Fruit fly (Drosophila melanogaster) whole organism, pupa: ENCODE measurements around the gene RpS13.

Source experiments
- CG10348 ChIP-seq: fragments of 200-800 bp; sonication (Bioruptor generic); IDR thresholded peaks from 2 replicates; pipeline ENCODE4 v1.3.6; 2022; ENCODE audit warnings: missing biosample characterization, missing genetic modification characterization
- CG12605 ChIP-seq: fragments of 200-800 bp; sonication (Bioruptor generic); IDR thresholded peaks from 2 replicates; pipeline ENCODE4 v1.3.6; 2022; ENCODE audit warnings: missing biosample characterization, missing genetic modification characterization
- CG13204 ChIP-seq: fragments of 200-800 bp; sonication (Bioruptor generic); optimal IDR thresholded peaks from 2 replicates; lab custom pipeline; 2018; ENCODE audit warnings: missing biosample characterization, mild to moderate bottlenecking, missing genetic modification characterization, moderate library complexity
- CG14655 ChIP-seq: fragments of 200-800 bp; sonication (Bioruptor generic); optimal IDR thresholded peaks from 3 replicates; lab custom pipeline; 2017; ENCODE audit warnings: mild to moderate bottlenecking, missing biosample characterization, missing genetic modification reagents, missing genetic modification characterization
- CG15710 ChIP-seq: fragments of 200-800 bp; sonication (Bioruptor generic); optimal IDR thresholded peaks from 2 replicates; lab custom pipeline; 2018; ENCODE audit warnings: missing biosample characterization, mild to moderate bottlenecking, missing genetic modification characterization, moderate library complexity
- CG17806 ChIP-seq: fragments of 200-800 bp; sonication (Bioruptor generic); optimal IDR thresholded peaks from 2 replicates; lab custom pipeline; 2018; ENCODE audit warnings: missing biosample characterization, mild to moderate bottlenecking, missing genetic modification characterization, moderate library complexity
- CG32121 ChIP-seq: fragments of 200-800 bp; sonication (Bioruptor generic); IDR thresholded peaks from 2 replicates; pipeline ENCODE4 v1.3.6; 2022; ENCODE audit warnings: missing biosample characterization, missing genetic modification characterization
- CG34367 ChIP-seq: fragments of 200-800 bp; sonication (Bioruptor generic); optimal IDR thresholded peaks from 2 replicates; lab custom pipeline; 2018; ENCODE audit warnings: missing biosample characterization, mild to moderate bottlenecking, missing genetic modification characterization
- CG4496 ChIP-seq: fragments of 200-800 bp; sonication (Bioruptor generic); IDR thresholded peaks from 3 replicates; pipeline ENCODE4 v1.3.6; 2022; ENCODE audit warnings: missing biosample characterization, missing genetic modification characterization
- CG8159 ChIP-seq: fragments of 200-800 bp; sonication (Bioruptor generic); optimal IDR thresholded peaks from 3 replicates; lab custom pipeline; 2018; ENCODE audit warnings: missing biosample characterization, mild to moderate bottlenecking, missing genetic modification characterization, moderate library complexity
- CG8301 ChIP-seq: fragments of 200-800 bp; sonication (Bioruptor generic); optimal IDR thresholded peaks from 2 replicates; lab custom pipeline; 2018; ENCODE audit warnings: missing biosample characterization, mild to moderate bottlenecking, missing genetic modification characterization
- CG9948 ChIP-seq: fragments of 200-800 bp; sonication (Bioruptor generic); optimal IDR thresholded peaks from 2 replicates; lab custom pipeline; 2018; ENCODE audit warnings: missing biosample characterization, mild to moderate bottlenecking, missing genetic modification characterization, moderate library complexity
- D1 ChIP-seq: fragments of 200-800 bp; sonication (Bioruptor generic); optimal IDR thresholded peaks from 2 replicates; lab custom pipeline; 2018; ENCODE audit warnings: missing biosample characterization, mild to moderate bottlenecking, missing genetic modification characterization, moderate library complexity
- EcR ChIP-seq: fragments of 200-800 bp; sonication (Bioruptor generic); optimal IDR thresholded peaks from 3 replicates; lab custom pipeline; 2019; ENCODE audit warnings: missing biosample characterization, missing genetic modification characterization, mild to moderate bottlenecking, moderate library complexity, missing genetic modification reagents
- Ets98B ChIP-seq: fragments of 200-800 bp; sonication (Bioruptor generic); IDR thresholded peaks from 2 replicates; pipeline ENCODE4 v1.3.6; 2022; ENCODE audit warnings: missing biosample characterization, missing genetic modification characterization
- Pif1A ChIP-seq: fragments of 200-800 bp; sonication (Bioruptor generic); optimal IDR thresholded peaks from 3 replicates; lab custom pipeline; 2016; ENCODE audit warnings: missing biosample characterization, missing genetic modification characterization
- Pif1B ChIP-seq: fragments of 200-800 bp; sonication (Bioruptor generic); optimal IDR thresholded peaks from 3 replicates; lab custom pipeline; 2016; ENCODE audit warnings: missing biosample characterization, missing genetic modification characterization
- Snoo ChIP-seq: fragments of 200-800 bp; sonication (Bioruptor generic); optimal IDR thresholded peaks from 3 replicates; lab custom pipeline; 2017; ENCODE audit warnings: missing biosample characterization, mild to moderate bottlenecking, missing genetic modification characterization, inconsistent platforms
- fd96Ca ChIP-seq: fragments of 200-800 bp; sonication (Bioruptor generic); IDR thresholded peaks from 3 replicates; pipeline ENCODE4 v1.3.6; 2022; ENCODE audit warnings: missing biosample characterization, missing genetic modification characterization
- gl ChIP-seq: fragments of 200-800 bp; sonication (Bioruptor generic); optimal IDR thresholded peaks from 2 replicates; lab custom pipeline; 2018; ENCODE audit warnings: missing biosample characterization, mild to moderate bottlenecking, missing genetic modification characterization
- rn ChIP-seq: fragments of 200-800 bp; sonication (Bioruptor generic); IDR thresholded peaks from 2 replicates; pipeline ENCODE4 v1.3.6; 2022; ENCODE audit warnings: missing biosample characterization, missing genetic modification characterization

Gene RpS13

dm6 chr2L:8381508-8382036 is 17.1 kb upstream of the RpS13 start, which contains the start of gene AlaRS:
Gene AlaRS (minus strand): TSS chr2L:8381764.
- TF ChIP-seq D1 (tag; lab: Kevin White, UChicago) (no peak), Snoo (tag; lab: Kevin White, UChicago) (peak; percentile 21), CG17806 (tag; lab: Kevin White, UChicago) (peak; percentile 28), CG4496 (GFP tag; lab: Robert Waterston, UW) (no peak), fd96Ca (GFP tag; lab: Robert Waterston, UW) (no peak), EcR (GFP tag; lab: Kevin White, UChicago) (no peak), CG32121 (GFP tag; lab: Robert Waterston, UW) (no peak), rn (GFP tag; lab: Robert Waterston, UW) (no peak), Pif1A (peak; percentile 31), CG9948 (tag; lab: Kevin White, UChicago) (peak; percentile 16), CG10348 (GFP tag; lab: Robert Waterston, UW) (no peak), CG8159 (tag; lab: Kevin White, UChicago) (peak; percentile 36), CG12605 (GFP tag; lab: Robert Waterston, UW) (no peak), gl (tag; lab: Kevin White, UChicago) (no peak), CG8301 (tag; lab: Kevin White, UChicago) (no peak), CG34367 (tag; lab: Kevin White, UChicago) (peak; percentile 5), CG13204 (GFP tag; lab: Kevin White, UChicago) (no peak), Pif1B (peak; percentile 51), Ets98B (peak; percentile 37), CG15710 (peak; percentile 32), CG14655 (peak; percentile 2)

- TF ChIP-seq CG15710 (peak; percentile 100), Snoo (tag; lab: Kevin White, UChicago) (peak; percentile 100), fd96Ca (GFP tag; lab: Robert Waterston, UW) (peak; percentile 96), CG12605 (GFP tag; lab: Robert Waterston, UW) (peak; percentile 99), rn (GFP tag; lab: Robert Waterston, UW) (peak; percentile 99), CG10348 (GFP tag; lab: Robert Waterston, UW) (peak; percentile 97), CG17806 (tag; lab: Kevin White, UChicago) (peak; percentile 100), EcR (GFP tag; lab: Kevin White, UChicago) (peak; percentile 72), Pif1B (peak; percentile 99), CG9948 (tag; lab: Kevin White, UChicago) (peak; percentile 100), Pif1A (peak; percentile 99), CG8301 (tag; lab: Kevin White, UChicago) (peak; percentile 99), D1 (tag; lab: Kevin White, UChicago) (peak; percentile 99), CG32121 (GFP tag; lab: Robert Waterston, UW) (peak; percentile 100), CG8159 (tag; lab: Kevin White, UChicago) (peak; percentile 100), Ets98B (peak; percentile 100), CG4496 (GFP tag; lab: Robert Waterston, UW) (peak; percentile 100), CG13204 (GFP tag; lab: Kevin White, UChicago) (peak; percentile 98), CG14655 (peak; percentile 100), CG34367 (tag; lab: Kevin White, UChicago) (peak; percentile 99), gl (tag; lab: Kevin White, UChicago) (peak; percentile 98)
Measured at dm6 chr2L:8376717-8377116, 12.3 kb upstream of the RpS13 start, which contains the start of the genes CG13390 and CG17294. Gene CG13390 (minus strand): TSS chr2L:8376797. Gene CG17294 (plus strand): TSS chr2L:8377035.

DNA sequence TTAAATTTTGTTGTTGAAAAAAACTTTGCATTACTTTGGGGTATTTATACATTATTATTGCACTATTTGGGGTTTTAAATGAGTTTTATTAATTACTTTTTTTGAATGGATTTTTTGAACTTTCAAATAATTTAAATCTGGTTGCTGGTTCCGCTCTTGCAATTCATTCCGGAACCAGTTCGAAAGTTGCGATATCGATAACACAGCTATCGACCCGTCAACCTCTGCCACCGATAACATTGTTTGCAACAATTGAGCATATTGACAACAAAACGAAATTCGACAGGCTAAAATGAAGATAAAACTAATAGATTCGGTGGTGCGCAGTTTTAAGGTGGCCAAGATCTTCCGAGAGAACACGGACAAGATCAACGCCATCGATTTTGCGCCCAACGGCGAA is 9.8 kb upstream of the RpS13 start, which contains the start of gene Wdr82:
Gene Wdr82 (plus strand): TSS at position 227 of the 400 bp plus-strand sequence.
- TF ChIP-seq fd96Ca (GFP tag; lab: Robert Waterston, UW), result no peak
- no peak for TF ChIP-seq Ets98B
- TF ChIP-seq Pif1A, result no peak
- no peak for TF ChIP-seq rn (GFP tag; lab: Robert Waterston, UW)
- no peak for TF ChIP-seq CG12605 (GFP tag; lab: Robert Waterston, UW)
- no peak for TF ChIP-seq D1 (tag; lab: Kevin White, UChicago)
- TF ChIP-seq CG9948 (tag; lab: Kevin White, UChicago), result no peak
- TF ChIP-seq CG4496 (GFP tag; lab: Robert Waterston, UW), result no peak
- no peak for TF ChIP-seq CG32121 (GFP tag; lab: Robert Waterston, UW)
- TF ChIP-seq CG8159 (tag; lab: Kevin White, UChicago), result no peak
- TF ChIP-seq EcR (GFP tag; lab: Kevin White, UChicago), result no peak
- no peak for TF ChIP-seq gl (tag; lab: Kevin White, UChicago)
- TF ChIP-seq CG10348 (GFP tag; lab: Robert Waterston, UW), result no peak
- no peak for TF ChIP-seq CG13204 (GFP tag; lab: Kevin White, UChicago)
- no peak for TF ChIP-seq CG34367 (tag; lab: Kevin White, UChicago)
- TF ChIP-seq CG8301 (tag; lab: Kevin White, UChicago), result no peak
- no peak for TF ChIP-seq CG15710
- TF ChIP-seq Pif1B, result no peak

DNA sequence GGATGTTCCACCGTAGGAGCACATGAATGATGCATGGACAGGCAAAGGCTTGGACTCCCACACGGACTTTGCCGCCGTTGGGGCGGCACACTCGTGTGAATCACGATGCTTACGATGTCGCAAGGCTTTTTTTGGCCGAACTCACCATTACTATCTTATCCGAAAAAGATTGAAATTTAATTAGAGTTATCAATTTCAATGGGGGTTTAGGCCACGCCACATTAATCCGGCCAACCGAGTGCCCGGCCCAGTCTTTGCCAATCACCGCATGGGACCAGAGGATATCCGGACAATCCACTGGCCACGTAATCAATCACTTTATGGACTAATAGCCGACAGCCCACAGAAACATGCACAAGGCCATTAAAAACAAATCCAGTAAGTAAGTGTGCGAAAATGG is 7.8 kb upstream of the RpS13 start:
- TF ChIP-seq CG9948 (tag; lab: Kevin White, UChicago), result no peak
- no peak for TF ChIP-seq gl (tag; lab: Kevin White, UChicago)
- TF ChIP-seq CG10348 (GFP tag; lab: Robert Waterston, UW), result no peak
- no peak for TF ChIP-seq CG34367 (tag; lab: Kevin White, UChicago)
- TF ChIP-seq CG8159 (tag; lab: Kevin White, UChicago), result no peak
- no peak for TF ChIP-seq D1 (tag; lab: Kevin White, UChicago)
- no peak for TF ChIP-seq CG4496 (GFP tag; lab: Robert Waterston, UW)
- no peak for TF ChIP-seq Ets98B
- TF ChIP-seq CG15710, result no peak

dm6 chr2L:8371354-8371937 is 7.0 kb upstream of the RpS13 start:
- TF ChIP-seq CG15710, result no peak
- TF ChIP-seq CG32121 (GFP tag; lab: Robert Waterston, UW), result peak; percentile 13; the same call in 1 of the 2 replicates
- no peak for TF ChIP-seq CG4496 (GFP tag; lab: Robert Waterston, UW)
- no peak for TF ChIP-seq Pif1B
- TF ChIP-seq rn (GFP tag; lab: Robert Waterston, UW), result no peak
- peak; percentile 4 for TF ChIP-seq CG9948 (tag; lab: Kevin White, UChicago)
- TF ChIP-seq CG12605 (GFP tag; lab: Robert Waterston, UW), result no peak
